Worm (Caenorhabditis elegans) whole organism, L1 larva: Measurements from ENCODE around the gene F32B6.4.

Experiments
- C34B4.2 ChIP-seq: sonication (generic microtip); optimal IDR thresholded peaks from 2 replicates; lab custom pipeline; 2017; ENCODE audit warnings: mild to moderate bottlenecking, missing genetic modification characterization, missing compliant biosample characterization
- Y116A8C.19 ChIP-seq: sonication (generic microtip); optimal IDR thresholded peaks from 2 replicates; lab custom pipeline; 2016; ENCODE audit warnings: missing compliant biosample characterization, missing genetic modification characterization, borderline replicate concordance
- aha-1 ChIP-seq: fragments of 150-350 bp; optimal IDR thresholded peaks from 2 replicates; lab custom pipeline; 2014; ENCODE audit warnings: missing biosample characterization, missing genetic modification characterization
- aly-2 ChIP-seq: fragments of 150-350 bp; optimal IDR thresholded peaks from 2 replicates; lab custom pipeline; 2014; ENCODE audit warnings: missing biosample characterization, missing genetic modification characterization
- ceh-63 ChIP-seq: fragments of 200-800 bp; sonication (Bioruptor generic); optimal IDR thresholded peaks from 2 replicates; lab custom pipeline; 2018; ENCODE audit warnings: mild to moderate bottlenecking, missing genetic modification characterization, missing compliant biosample characterization
- ceh-82 ChIP-seq, 3 experiments: fragments of 150-350 bp in 1 of 3; sonication (generic microtip) in 2 of 3; optimal IDR thresholded peaks; 2 replicates each; lab custom pipeline; 2014 to 2017; ENCODE audit warnings: missing biosample characterization in 3 of 3, missing genetic modification characterization in 3 of 3
- ces-1 ChIP-seq: fragments of 150-350 bp; optimal IDR thresholded peaks from 2 replicates; lab custom pipeline; 2014; ENCODE audit warnings: missing biosample characterization, missing genetic modification reagents, missing genetic modification characterization
- efl-1 ChIP-seq, 4 experiments: fragments of 150-350 bp; optimal IDR thresholded peaks in 3 of 4; peaks in 1 of 4; 1 replicate in 1 of 4; 2 replicates in 3 of 4; lab custom pipeline; 2014; ENCODE audit warnings: missing biosample characterization in 2 of 4, missing genetic modification characterization in 2 of 4, missing genetic modification reagents in 2 of 4
- egl-13 ChIP-seq: sonication (generic microtip); optimal IDR thresholded peaks from 2 replicates; lab custom pipeline; 2016; ENCODE audit warnings: missing genotype, missing genetic modification reagents, missing genetic modification characterization, missing compliant biosample characterization
- elt-2 ChIP-seq: sonication (generic microtip); optimal IDR thresholded peaks from 2 replicates; lab custom pipeline; 2016; ENCODE audit warnings: missing genetic modification characterization, mild to moderate bottlenecking, inconsistent platforms, missing compliant biosample characterization, missing genetic modification reagents
- elt-3 ChIP-seq, 6 experiments: fragments of 150-350 bp in 1 of 6; sonication (generic microtip); optimal IDR thresholded peaks; 2 replicates each; lab custom pipeline; 2017 to 2018; ENCODE audit warnings: missing biosample characterization in 6 of 6, missing genetic modification characterization in 6 of 6, inconsistent platforms in 1 of 6
- fkh-4 ChIP-seq: sonication (generic microtip); optimal IDR thresholded peaks from 2 replicates; lab custom pipeline; 2016; ENCODE audit warnings: missing compliant biosample characterization, missing genetic modification characterization, borderline replicate concordance
- hlh-4 ChIP-seq: sonication (generic microtip); optimal IDR thresholded peaks from 2 replicates; lab custom pipeline; 2016; ENCODE audit warnings: mild to moderate bottlenecking, missing genetic modification characterization, missing compliant biosample characterization
- hpl-2 ChIP-seq: fragments of 150-350 bp; optimal IDR thresholded peaks from 2 replicates; lab custom pipeline; 2014; ENCODE audit warnings: missing biosample characterization, missing genetic modification reagents, missing genetic modification characterization
- lin-14 ChIP-seq: fragments of 200-800 bp; sonication (Bioruptor generic); optimal IDR thresholded peaks from 2 replicates; lab custom pipeline; 2018; ENCODE audit warnings: mild to moderate bottlenecking, missing genetic modification characterization, moderate library complexity, missing compliant biosample characterization
- lin-15B ChIP-seq: fragments of 150-350 bp; sonication (generic microtip); optimal IDR thresholded peaks from 3 replicates; lab custom pipeline; 2014; ENCODE audit warnings: missing biosample characterization, missing genetic modification characterization
- lin-35 ChIP-seq, 2 experiments: fragments of 150-350 bp; optimal IDR thresholded peaks; 2 replicates each; lab custom pipeline; 2014; ENCODE audit warnings: missing biosample characterization in 2 of 2, missing genetic modification characterization in 2 of 2, missing genetic modification reagents in 2 of 2
- lir-3 ChIP-seq: sonication (generic microtip); optimal IDR thresholded peaks from 2 replicates; lab custom pipeline; 2016; ENCODE audit warnings: mild to moderate bottlenecking, missing genetic modification characterization, moderate library complexity, missing compliant biosample characterization; ENCODE audit not compliant: poor library complexity
- lsy-2 ChIP-seq, 2 experiments: fragments of 150-350 bp; optimal IDR thresholded peaks; 2 replicates each; lab custom pipeline; 2014; ENCODE audit warnings: missing biosample characterization in 2 of 2, missing genetic modification characterization in 2 of 2
- mep-1 ChIP-seq: fragments of 150-350 bp; optimal IDR thresholded peaks from 2 replicates; lab custom pipeline; 2014; ENCODE audit warnings: missing biosample characterization, missing genetic modification characterization
- nhr-20 ChIP-seq: sonication (generic microtip); optimal IDR thresholded peaks from 2 replicates; lab custom pipeline; 2016; ENCODE audit warnings: mild to moderate bottlenecking, missing genetic modification characterization, missing compliant biosample characterization
- nhr-71 ChIP-seq: sonication (generic microtip); optimal IDR thresholded peaks from 2 replicates; lab custom pipeline; 2016; ENCODE audit warnings: mild to moderate bottlenecking, missing genetic modification characterization, moderate library complexity, missing compliant biosample characterization
- nhr-77 ChIP-seq: fragments of 150-350 bp; optimal IDR thresholded peaks from 2 replicates; lab custom pipeline; 2014; ENCODE audit warnings: missing biosample characterization, missing genetic modification characterization
- nhr-84 ChIP-seq: sonication (generic microtip); optimal IDR thresholded peaks from 2 replicates; lab custom pipeline; 2017; ENCODE audit warnings: missing biosample characterization, missing genetic modification characterization
- nhr-85 ChIP-seq: sonication (generic microtip); peaks from one replicate; lab custom pipeline; 2016; ENCODE audit warnings: missing genetic modification characterization, inconsistent platforms, missing compliant biosample characterization
- nhr-90 ChIP-seq: sonication (generic microtip); optimal IDR thresholded peaks from 2 replicates; lab custom pipeline; 2016; ENCODE audit warnings: mild to moderate bottlenecking, missing genetic modification characterization, missing compliant biosample characterization; ENCODE audit not compliant: poor library complexity
- pax-3 ChIP-seq: fragments of 200-800 bp; sonication (Bioruptor generic); optimal IDR thresholded peaks from 2 replicates; lab custom pipeline; 2018; ENCODE audit warnings: mild to moderate bottlenecking, missing genetic modification characterization, moderate library complexity, missing compliant biosample characterization
- rnt-1 ChIP-seq: sonication (generic microtip); optimal IDR thresholded peaks from 2 replicates; lab custom pipeline; 2016; ENCODE audit warnings: mild to moderate bottlenecking, missing genetic modification characterization, moderate library complexity, missing compliant biosample characterization
- skn-1 ChIP-seq: fragments of 150-350 bp; optimal IDR thresholded peaks from 2 replicates; lab custom pipeline; 2014; ENCODE audit warnings: missing biosample characterization, missing genetic modification characterization
- snu-23 ChIP-seq: sonication (generic microtip); optimal IDR thresholded peaks from 2 replicates; lab custom pipeline; 2016; ENCODE audit warnings: missing genetic modification characterization, missing compliant biosample characterization
- swsn-7 ChIP-seq: sonication (generic microtip); optimal IDR thresholded peaks from 2 replicates; lab custom pipeline; 2016; ENCODE audit warnings: missing genetic modification characterization, missing compliant biosample characterization
- tbx-2 ChIP-seq: sonication (generic microtip); optimal IDR thresholded peaks from 2 replicates; lab custom pipeline; 2016; ENCODE audit warnings: missing genetic modification characterization, missing compliant biosample characterization
- unc-130 ChIP-seq: fragments of 150-350 bp; optimal IDR thresholded peaks from 2 replicates; lab custom pipeline; 2017; ENCODE audit warnings: missing biosample characterization, missing genetic modification characterization, inconsistent platforms
- ztf-11 ChIP-seq, 2 experiments: sonication (generic microtip); optimal IDR thresholded peaks; 2 replicates each; lab custom pipeline; 2016 to 2017; ENCODE audit warnings: missing genetic modification characterization in 2 of 2, missing biosample characterization in 1 of 2, missing compliant biosample characterization in 1 of 2

The F32B6.4 gene

ce11 chrIV:9873837-9874236 lies 18.0 kb downstream of the F32B6.4 start (continued):
- TF ChIP-seq mep-1 (tag; lab: Kevin White, UChicago) (peak; percentile 63), C34B4.2 (tag; lab: Kevin White, UChicago) (no peak), hpl-2 (GFP tag; lab: Kevin White, UChicago) (no peak), aha-1 (tag; lab: Kevin White, UChicago) (no peak), lin-14 (GFP tag; lab: Kevin White, UChicago) (peak; percentile 86), ceh-63 (GFP tag; lab: Kevin White, UChicago) (no peak), efl-1 (optimal IDR thresholded peaks at IDR 0.05; lab: Kevin White, UChicago) (peak; percentile 63 to 75), efl-1 (GFP tag; optimal IDR thresholded peaks at IDR 0.05 in 1 of 2; lab: Kevin White, UChicago) (no peak), lir-3 (tag; lab: Kevin White, UChicago) (peak; percentile 24), nhr-90 (tag; lab: Kevin White, UChicago) (no peak), elt-3 (tag; optimal IDR thresholded peaks at IDR 0.05; lab: Kevin White, UChicago) (peak in 1 of 6 experiments; percentile 6), nhr-84 (tag; lab: Kevin White, UChicago) (no peak), snu-23 (GFP tag; lab: Kevin White, UChicago) (peak; percentile 73), pax-3 (tag; lab: Kevin White, UChicago) (no peak), egl-13 (no peak), ztf-11 (tag; optimal IDR thresholded peaks at IDR 0.05; lab: Kevin White, UChicago) (no peak), lin-15B (tag; lab: Kevin White, UChicago) (no peak), hlh-4 (no peak), nhr-20 (tag; lab: Kevin White, UChicago) (peak; percentile 78), fkh-4 (tag; lab: Kevin White, UChicago) (no peak), ceh-82 (tag; optimal IDR thresholded peaks at IDR 0.05; lab: Kevin White, UChicago) (peak in 2 of 3 experiments; percentile 26 to 40), lin-35 (GFP tag; optimal IDR thresholded peaks at IDR 0.05; lab: Kevin White, UChicago) (peak; percentile 43 to 60)

- TF ChIP-seq skn-1 (no peak), lin-14 (GFP tag; lab: Kevin White, UChicago) (peak; percentile 64), nhr-71 (tag; lab: Kevin White, UChicago) (peak; percentile 37), aly-2 (tag; lab: Kevin White, UChicago) (no peak), snu-23 (GFP tag; lab: Kevin White, UChicago) (peak; percentile 8), lsy-2 (tag; optimal IDR thresholded peaks at IDR 0.05; lab: Kevin White, UChicago) (peak in 1 of 2 experiments; percentile 11), mep-1 (tag; lab: Kevin White, UChicago) (peak; percentile 14), lin-35 (GFP tag; optimal IDR thresholded peaks at IDR 0.05; lab: Kevin White, UChicago) (peak in 1 of 2 experiments; percentile 26), rnt-1 (tag; lab: Kevin White, UChicago) (peak; percentile 3), elt-2 (peak; percentile 39), ztf-11 (tag; optimal IDR thresholded peaks at IDR 0.05; lab: Kevin White, UChicago) (no peak), ces-1 (no peak), ceh-82 (tag; optimal IDR thresholded peaks at IDR 0.05; lab: Kevin White, UChicago) (peak in 1 of 3 experiments; percentile 22)
- TF ChIP-seq, all 84 proteins: peak for 9
Measured at ce11 chrIV:9872786-9873185, 19.1 kb downstream of the F32B6.4 start.

ce11 chrIV:9872210-9872609 lies 19.6 kb downstream of the F32B6.4 start:
- peak; percentile 52 for TF ChIP-seq nhr-20 (tag; lab: Kevin White, UChicago)
- TF ChIP-seq efl-1 (optimal IDR thresholded peaks at IDR 0.05; lab: Kevin White, UChicago), result no peak
- TF ChIP-seq efl-1 (GFP tag; optimal IDR thresholded peaks at IDR 0.05 in 1 of 2; lab: Kevin White, UChicago), result peak in 1 of 2 experiments; percentile 53
- no peak for TF ChIP-seq Y116A8C.19 (tag; lab: Kevin White, UChicago)
- TF ChIP-seq aha-1 (tag; lab: Kevin White, UChicago), result no peak
- TF ChIP-seq lsy-2 (tag; optimal IDR thresholded peaks at IDR 0.05; lab: Kevin White, UChicago), result peak in 1 of 2 experiments; percentile 29
- TF ChIP-seq nhr-85 (tag; lab: Kevin White, UChicago), result peak; percentile 86
- TF ChIP-seq swsn-7 (tag; lab: Kevin White, UChicago), result no peak
- TF ChIP-seq, all 84 proteins: peak for 4

DNA sequence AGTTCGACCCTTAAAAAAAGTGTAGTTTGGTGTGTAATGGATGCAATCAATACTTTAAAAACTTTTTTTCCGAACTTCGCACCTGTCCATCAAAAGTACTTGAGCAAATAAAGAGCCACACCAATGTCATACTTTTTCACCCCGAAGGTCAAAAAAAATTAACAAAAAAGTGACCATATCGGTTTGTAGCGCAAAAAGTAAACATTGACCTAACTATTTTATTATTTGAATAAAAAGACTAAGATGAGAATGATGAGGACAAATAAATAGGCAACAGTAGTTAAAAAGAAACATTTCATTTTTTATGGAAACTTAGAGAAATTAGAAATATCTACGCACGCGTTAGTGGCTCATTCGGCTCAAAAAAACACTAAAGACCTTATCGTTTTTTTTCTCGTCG lies 22.5 kb downstream of the F32B6.4 start:
- TF ChIP-seq lin-14 (GFP tag; lab: Kevin White, UChicago) (peak; percentile 31), tbx-2 (tag; lab: Kevin White, UChicago) (peak; percentile 45), nhr-77 (tag; lab: Kevin White, UChicago) (peak; percentile 16), unc-130 (tag; lab: Kevin White, UChicago) (no peak)
